Worm (Caenorhabditis elegans) whole organism, early embryonic: ENCODE results near the gene C27H5.2.

Experiments
- B0310.2 ChIP-seq: sonication (generic microtip); optimal IDR thresholded peaks from 2 replicates; lab custom pipeline; 2016; ENCODE audit warnings: mild to moderate bottlenecking, missing genetic modification characterization, missing compliant biosample characterization
- F13C5.2 ChIP-seq: sonication (generic microtip); optimal IDR thresholded peaks from 2 replicates; lab custom pipeline; 2017; ENCODE audit warnings: mild to moderate bottlenecking, missing genetic modification characterization, inconsistent platforms, missing compliant biosample characterization
- aly-1 ChIP-seq: sonication (generic microtip); optimal IDR thresholded peaks from 2 replicates; lab custom pipeline; 2016; ENCODE audit warnings: missing genetic modification characterization, missing compliant biosample characterization
- ama-1 ChIP-seq: fragments of 150-350 bp; optimal IDR thresholded peaks from 2 replicates; lab custom pipeline; 2014
- ceh-13 ChIP-seq: fragments of 200-800 bp; sonication (Bioruptor generic); optimal IDR thresholded peaks from 2 replicates; lab custom pipeline; 2018; ENCODE audit warnings: mild to moderate bottlenecking, missing genetic modification characterization, missing compliant biosample characterization
- ceh-36 ChIP-seq: sonication (generic microtip); optimal IDR thresholded peaks from 2 replicates; lab custom pipeline; 2016; ENCODE audit warnings: missing genetic modification characterization, inconsistent platforms, missing compliant biosample characterization
- ets-7 ChIP-seq: sonication (generic microtip); optimal IDR thresholded peaks from 2 replicates; lab custom pipeline; 2016; ENCODE audit warnings: missing genotype, missing genetic modification characterization, missing compliant biosample characterization
- flt-1 ChIP-seq: fragments of 200-800 bp; sonication (Bioruptor generic); IDR thresholded peaks from 2 replicates; pipeline ENCODE4 v1.3.6; 2022; ENCODE audit warnings: missing genetic modification characterization, missing compliant biosample characterization
- hmbx-1 ChIP-seq: sonication (generic microtip); optimal IDR thresholded peaks from 2 replicates; lab custom pipeline; 2016; ENCODE audit warnings: mild to moderate bottlenecking, missing genetic modification characterization, missing compliant biosample characterization
- hmg-4 ChIP-seq: fragments of 200-800 bp; sonication (Bioruptor generic); optimal IDR thresholded peaks from 2 replicates; lab custom pipeline; 2018; ENCODE audit warnings: mild to moderate bottlenecking, missing genetic modification characterization, missing compliant biosample characterization
- hnd-1 ChIP-seq: sonication (generic microtip); optimal IDR thresholded peaks from 2 replicates; lab custom pipeline; 2016; ENCODE audit warnings: missing genetic modification characterization, missing compliant biosample characterization
- pes-1 ChIP-seq: fragments of 200-800 bp; sonication (Bioruptor generic); IDR thresholded peaks from 2 replicates; pipeline ENCODE4 v1.3.6; 2022; ENCODE audit warnings: missing genetic modification reagents, missing genetic modification characterization, missing compliant biosample characterization
- scrt-1 ChIP-seq: fragments of 200-800 bp; sonication (Bioruptor generic); IDR thresholded peaks from 2 replicates; pipeline ENCODE4 v1.3.6; 2022; ENCODE audit warnings: missing genetic modification characterization, missing compliant biosample characterization
- sea-1 ChIP-seq: fragments of 200-800 bp; sonication (Bioruptor generic); conservative IDR thresholded peaks from 2 replicates; pipeline ENCODE4 v1.3.6; 2022; ENCODE audit warnings: missing genetic modification characterization, missing compliant biosample characterization
- tbx-11 ChIP-seq: fragments of 200-800 bp; sonication (Bioruptor generic); IDR thresholded peaks from 2 replicates; pipeline ENCODE4 v1.3.6; 2022; ENCODE audit warnings: missing genetic modification characterization, missing compliant biosample characterization
- tbx-37 ChIP-seq: fragments of 200-800 bp; sonication (Bioruptor generic); conservative IDR thresholded peaks from 2 replicates; pipeline ENCODE4 v1.3.6; 2022; ENCODE audit warnings: missing genetic modification reagents, missing genetic modification characterization, missing compliant biosample characterization
- tra-4 ChIP-seq: sonication (generic microtip); optimal IDR thresholded peaks from 2 replicates; lab custom pipeline; 2017; ENCODE audit warnings: missing genetic modification characterization, missing compliant biosample characterization

C27H5.2 gene

DNA sequence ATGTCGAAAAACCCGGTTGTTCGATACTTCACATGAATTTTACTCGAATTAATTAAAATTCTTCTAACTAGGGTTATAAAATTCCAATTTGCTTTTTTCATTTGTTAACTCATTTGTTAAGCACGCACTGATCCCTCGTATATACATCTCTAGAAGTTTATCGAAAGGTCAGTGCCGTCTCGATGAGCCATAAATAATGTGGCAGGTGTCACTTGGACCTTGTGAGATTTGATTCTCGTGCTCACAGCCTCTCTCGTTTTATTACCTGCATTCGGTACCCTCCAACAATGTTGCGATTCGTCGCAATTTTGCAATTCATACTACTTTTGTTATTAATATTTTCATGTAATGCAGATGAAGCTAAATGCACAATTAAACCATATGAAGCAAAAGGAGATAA is 39.0 kb upstream of the C27H5.2 start, which contains the start of gene spon-1:
spon-1 (plus strand) TSS at position 208 of the 400 bp plus-strand sequence.
- TF ChIP-seq aly-1 (tag; lab: Kevin White, UChicago) (no peak), tbx-11 (no peak), pes-1 (GFP tag; lab: Robert Waterston, UW) (no peak), B0310.2 (no peak), flt-1 (GFP tag; lab: Robert Waterston, UW) (no peak), tbx-37 (GFP tag; lab: Robert Waterston, UW) (no peak), tra-4 (no peak), sea-1 (GFP tag; lab: Robert Waterston, UW) (no peak), scrt-1 (no peak), hnd-1 (no peak), hmg-4 (GFP tag; lab: Kevin White, UChicago) (no peak), ceh-13 (no peak)

DNA sequence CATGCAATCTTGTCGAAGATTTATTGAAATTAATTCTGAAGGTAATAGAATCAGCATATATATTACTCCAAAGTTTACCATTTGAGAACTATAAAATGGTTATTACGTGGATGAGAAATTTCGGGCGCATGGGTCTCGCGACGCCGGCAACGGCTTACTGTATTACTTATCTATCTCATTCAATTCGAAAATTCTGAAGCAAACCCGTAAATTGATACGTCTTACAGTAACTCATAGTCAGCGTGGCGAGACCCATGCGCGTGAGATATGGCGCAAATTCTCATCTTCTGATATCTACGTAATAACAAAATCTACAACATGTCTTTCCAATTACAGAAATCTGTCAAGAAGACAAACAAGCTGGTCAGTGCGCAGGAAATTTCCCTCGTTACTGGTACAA is 35.9 kb upstream of the C27H5.2 start:
- TF ChIP-seq B0310.2 (no peak), tra-4 (no peak), hmg-4 (GFP tag; lab: Kevin White, UChicago) (no peak), ceh-36 (tag; lab: Kevin White, UChicago) (no peak), ama-1 (lab: Kevin White, UChicago) (no peak), aly-1 (tag; lab: Kevin White, UChicago) (no peak)

DNA sequence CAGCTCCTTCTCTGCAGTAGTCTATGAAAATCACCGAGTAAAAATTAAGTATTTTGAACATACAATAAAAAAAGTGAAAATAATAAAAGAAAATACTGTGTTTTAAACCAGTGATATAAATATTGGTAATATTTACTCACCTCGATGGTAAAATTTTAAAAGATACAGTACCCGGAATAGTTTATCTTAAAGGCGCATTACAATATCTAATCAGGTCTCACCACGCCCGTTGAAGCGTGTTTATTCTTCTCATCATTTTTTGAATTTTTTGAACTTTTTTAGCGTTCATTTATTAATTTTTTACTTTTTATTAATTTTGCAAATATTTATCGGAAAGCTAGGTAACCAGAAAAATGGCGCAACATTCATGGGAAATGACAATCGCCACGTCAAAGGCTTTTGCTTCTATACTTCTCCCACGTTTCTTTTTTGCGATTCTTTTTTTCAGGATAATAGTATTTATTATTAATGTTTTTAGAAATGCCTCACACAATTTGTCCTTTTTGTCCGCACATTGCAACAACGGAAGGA is 33.6 kb upstream of the C27H5.2 start, which contains the start of gene F10E7.2:
F10E7.2 (plus strand) TSS at position 481 of the 531 bp plus-strand sequence.
- TF ChIP-seq pes-1 (GFP tag; lab: Robert Waterston, UW): no peak
- no peak for TF ChIP-seq flt-1 (GFP tag; lab: Robert Waterston, UW)
- TF ChIP-seq aly-1 (tag; lab: Kevin White, UChicago): no peak

DNA sequence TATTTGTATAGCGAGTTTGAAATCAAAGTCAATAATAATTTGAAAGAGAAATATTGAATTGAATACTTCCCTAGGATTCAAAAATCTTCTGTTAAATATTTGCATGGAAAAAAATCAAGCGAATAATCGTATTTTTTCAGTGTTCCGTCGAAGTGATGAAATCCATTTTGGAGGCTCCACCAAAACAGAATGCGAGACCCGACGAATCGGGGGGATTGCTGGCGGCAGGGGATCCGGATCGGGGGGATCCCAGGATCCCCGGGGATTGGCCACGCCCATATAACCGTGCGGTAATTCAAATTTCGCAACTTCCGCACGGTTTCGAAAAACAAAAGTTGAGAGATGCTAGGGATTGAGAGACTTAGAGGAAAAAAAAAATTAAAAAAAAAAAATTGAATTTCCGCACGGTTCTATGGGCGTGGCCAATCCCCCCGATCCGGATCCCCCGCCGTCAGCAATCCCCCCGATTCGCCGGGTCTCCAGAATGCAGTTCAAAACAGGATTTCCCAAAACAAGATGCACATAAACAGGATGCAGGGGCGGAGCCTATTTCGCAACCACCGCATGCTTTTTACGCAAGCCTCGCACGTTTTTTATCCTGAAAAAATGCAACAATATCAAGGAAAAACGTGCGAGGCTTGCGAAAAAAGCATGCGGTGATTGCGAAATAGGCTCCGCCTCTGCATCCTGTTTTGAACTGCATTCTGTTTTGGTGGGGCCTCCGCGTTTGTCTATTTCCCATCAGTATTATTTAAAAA is 32.5 kb upstream of the C27H5.2 start, which contains the start of gene F10E7.11:
F10E7.11 (minus strand) TSS at position 232 of the 758 bp plus-strand sequence.
- TF ChIP-seq hnd-1 (no peak), scrt-1 (no peak), ets-7 (tag; lab: Kevin White, UChicago) (no peak), aly-1 (tag; lab: Kevin White, UChicago) (no peak), tra-4 (no peak), hmbx-1 (no peak), tbx-37 (GFP tag; lab: Robert Waterston, UW) (no peak), flt-1 (GFP tag; lab: Robert Waterston, UW) (no peak), ceh-36 (tag; lab: Kevin White, UChicago) (no peak), ceh-13 (no peak), B0310.2 (no peak), F13C5.2 (tag; lab: Kevin White, UChicago) (no peak), pes-1 (GFP tag; lab: Robert Waterston, UW) (no peak), sea-1 (GFP tag; lab: Robert Waterston, UW) (no peak), ama-1 (lab: Kevin White, UChicago) (no peak), hmg-4 (GFP tag; lab: Kevin White, UChicago) (no peak), tbx-11 (no peak)

DNA sequence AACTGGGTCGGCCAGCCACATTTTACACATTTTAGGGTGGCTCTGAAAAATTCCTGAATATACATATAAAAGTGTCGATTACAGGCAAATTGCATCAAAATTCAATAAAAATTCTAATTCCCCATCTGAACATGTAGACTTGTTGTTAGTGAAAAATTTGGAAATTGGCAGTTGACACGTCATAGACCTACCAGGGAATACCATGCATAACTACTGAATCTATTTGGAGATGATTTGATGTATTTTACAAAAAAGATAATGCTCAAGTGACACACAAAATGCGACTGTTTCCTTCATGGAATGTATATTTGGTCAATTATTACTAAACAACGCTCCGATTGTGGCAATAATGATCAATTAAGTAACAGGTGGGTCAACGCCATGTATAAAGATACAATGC is 28.9 kb upstream of the C27H5.2 start, which contains the start of gene F10E7.1:
F10E7.1 (plus strand) TSS at position 301 of the 400 bp plus-strand sequence.
- TF ChIP-seq aly-1 (tag; lab: Kevin White, UChicago): no peak
- no peak for TF ChIP-seq ets-7 (tag; lab: Kevin White, UChicago)

DNA sequence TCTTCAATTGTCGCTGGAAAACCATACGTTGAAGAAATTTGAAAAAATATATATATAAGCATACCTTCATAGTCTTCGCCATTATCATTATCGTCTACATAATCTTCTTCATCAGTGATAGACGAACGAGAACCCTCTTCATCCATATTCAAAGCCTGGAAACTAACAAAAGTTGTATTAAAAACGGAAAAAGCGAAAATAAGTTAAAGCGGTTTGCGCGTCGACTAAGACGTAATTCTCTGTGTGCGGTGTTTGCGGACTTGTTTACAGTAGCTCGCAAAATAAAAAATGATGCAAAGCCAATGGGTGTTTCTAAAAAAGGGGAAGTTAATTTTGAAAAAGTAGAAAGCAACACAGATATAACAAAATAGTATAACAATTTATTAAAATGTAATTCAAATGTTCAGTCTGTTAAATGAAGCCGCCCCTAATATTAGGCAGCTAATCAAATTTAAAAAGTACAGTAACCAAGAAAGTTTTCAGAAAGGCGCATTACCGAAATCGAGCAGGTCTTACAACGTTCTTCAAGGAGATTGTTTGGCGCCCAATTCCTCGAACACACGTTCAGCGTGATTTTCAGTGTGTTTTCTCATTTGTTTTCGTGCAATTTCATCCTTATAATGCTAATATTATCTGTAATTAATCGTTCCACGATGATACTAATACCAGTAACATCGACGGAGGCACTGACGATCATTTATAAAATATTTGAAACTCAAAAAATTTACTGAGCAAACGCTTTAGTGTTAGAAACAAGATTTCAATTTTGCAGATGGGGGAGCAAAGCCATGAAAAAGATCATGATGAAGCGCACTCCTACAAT is 23.3 kb upstream of the C27H5.2 start, which contains the start of the genes T07F8.4 and gld-3:
T07F8.4 (minus strand) TSS at position 162 of the 823 bp plus-strand sequence.
gld-3 (plus strand) TSS at position 773 of the 823 bp plus-strand sequence.
- no peak for TF ChIP-seq ceh-36 (tag; lab: Kevin White, UChicago)
- no peak for TF ChIP-seq tra-4
- TF ChIP-seq aly-1 (tag; lab: Kevin White, UChicago): no peak
- TF ChIP-seq hnd-1: no peak
- no peak for TF ChIP-seq hmbx-1
- TF ChIP-seq ceh-13: no peak
- TF ChIP-seq F13C5.2 (tag; lab: Kevin White, UChicago): no peak
- TF ChIP-seq B0310.2: no peak
- TF ChIP-seq tbx-37 (GFP tag; lab: Robert Waterston, UW): no peak
- TF ChIP-seq hmg-4 (GFP tag; lab: Kevin White, UChicago): no peak
- TF ChIP-seq sea-1 (GFP tag; lab: Robert Waterston, UW): no peak
- no peak for TF ChIP-seq pes-1 (GFP tag; lab: Robert Waterston, UW)
- no peak for TF ChIP-seq scrt-1
- TF ChIP-seq ets-7 (tag; lab: Kevin White, UChicago): no peak
- no peak for TF ChIP-seq flt-1 (GFP tag; lab: Robert Waterston, UW)
- no peak for TF ChIP-seq ama-1 (lab: Kevin White, UChicago)
- no peak for TF ChIP-seq tbx-11

DNA sequence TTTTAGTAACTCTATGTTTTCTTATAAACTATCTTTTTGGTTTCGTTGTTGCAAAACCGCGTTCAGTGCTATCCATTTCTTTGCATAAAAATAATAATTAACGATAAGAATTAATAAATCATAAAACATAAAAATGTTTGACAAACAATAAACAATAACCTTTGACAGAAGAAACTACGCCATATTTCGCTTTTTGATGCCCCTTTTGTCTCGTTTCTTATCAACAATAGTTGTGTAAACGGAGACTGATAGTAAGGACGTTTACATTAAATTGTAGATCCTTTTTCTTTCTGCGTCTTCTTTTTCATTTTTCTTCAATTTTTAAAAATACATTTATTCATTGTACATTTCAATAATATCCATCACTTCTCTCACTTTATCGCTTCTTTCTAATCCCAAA is 16.3 kb upstream of the C27H5.2 start:
- no peak for TF ChIP-seq aly-1 (tag; lab: Kevin White, UChicago)
- no peak for TF ChIP-seq ceh-36 (tag; lab: Kevin White, UChicago)
- TF ChIP-seq hnd-1: no peak
- TF ChIP-seq ets-7 (tag; lab: Kevin White, UChicago): no peak
- TF ChIP-seq sea-1 (GFP tag; lab: Robert Waterston, UW): no peak
- TF ChIP-seq tbx-11: no peak
- TF ChIP-seq flt-1 (GFP tag; lab: Robert Waterston, UW): no peak
- TF ChIP-seq hmbx-1: no peak
- TF ChIP-seq F13C5.2 (tag; lab: Kevin White, UChicago): no peak
- no peak for TF ChIP-seq B0310.2
- TF ChIP-seq hmg-4 (GFP tag; lab: Kevin White, UChicago): no peak
- no peak for TF ChIP-seq scrt-1
- TF ChIP-seq pes-1 (GFP tag; lab: Robert Waterston, UW): no peak
- no peak for TF ChIP-seq ama-1 (lab: Kevin White, UChicago)
- TF ChIP-seq tra-4: no peak
- no peak for TF ChIP-seq tbx-37 (GFP tag; lab: Robert Waterston, UW)
- TF ChIP-seq ceh-13: no peak
